Fruit fly (Drosophila melanogaster) whole organism, wandering third instar larva: ENCODE measurements around the gene CG17239.

Experiments
- OdsH ChIP-seq: fragments of 200-800 bp; sonication (Bioruptor generic); optimal IDR thresholded peaks from 2 replicates; lab custom pipeline; 2016; ENCODE audit warnings: missing biosample characterization, mild to moderate bottlenecking, missing genetic modification characterization
- foxo ChIP-seq, 2 experiments: fragments of 200-800 bp; sonication (Bioruptor generic); optimal IDR thresholded peaks; 2 replicates in 1 of 2; 3 replicates in 1 of 2; lab custom pipeline; 2016 to 2017; ENCODE audit warnings: missing biosample characterization in 2 of 2, missing genetic modification characterization in 2 of 2
- psq ChIP-seq: fragments of 200-800 bp; sonication (Bioruptor generic); optimal IDR thresholded peaks from 3 replicates; lab custom pipeline; 2017; ENCODE audit warnings: missing biosample characterization, mild to moderate bottlenecking, missing genetic modification characterization, moderate library complexity

DNA sequence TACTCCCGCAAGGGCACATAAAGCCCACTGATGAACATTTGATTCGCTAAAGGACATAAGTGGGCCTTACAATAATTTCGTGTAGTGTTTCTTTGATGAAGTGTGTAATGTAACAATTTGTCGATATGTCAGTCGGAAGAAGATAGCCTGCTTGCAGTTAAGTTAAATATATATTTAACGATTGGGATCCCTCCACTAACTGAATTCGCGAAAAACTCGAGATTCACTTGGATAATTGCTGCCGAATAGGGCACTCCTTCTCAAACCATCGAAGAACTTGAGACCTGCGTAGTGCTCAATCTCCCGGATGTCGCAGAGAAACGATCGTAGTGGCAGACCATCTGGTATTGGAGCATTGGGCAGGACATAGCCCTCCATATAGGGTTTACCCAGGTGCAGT is 14.0 kb downstream of the CG17239 start, which contains the start of gene Tengl3:
- no peak for TF ChIP-seq psq
- TF ChIP-seq OdsH: no peak
- TF ChIP-seq foxo (GFP tag; optimal IDR thresholded peaks at IDR 0.05; lab: Kevin White, UChicago): no peak
